Fruit fly (Drosophila melanogaster) whole organism, embryonic: ENCODE measurements around the gene CG13376.

ENCODE experiments used
- Atf-2 ChIP-seq: fragments of 200-800 bp; sonication (Bioruptor generic); optimal IDR thresholded peaks from 2 replicates; lab custom pipeline; 2016; ENCODE audit warnings: missing biosample characterization, missing genetic modification characterization
- Bgb ChIP-seq: fragments of 200-800 bp; sonication (Bioruptor generic); IDR thresholded peaks from 2 replicates; pipeline ENCODE4 v1.3.6; 2022; ENCODE audit warnings: missing biosample characterization, missing genetic modification characterization; ENCODE audit not compliant: partially characterized antibody
- CG10462 ChIP-seq: fragments of 200-800 bp; sonication (Bioruptor generic); optimal IDR thresholded peaks from 2 replicates; lab custom pipeline; 2016; ENCODE audit warnings: missing biosample characterization, missing genetic modification characterization
- CG12155 ChIP-seq: fragments of 200-800 bp; sonication (Bioruptor generic); optimal IDR thresholded peaks from 3 replicates; lab custom pipeline; 2016; ENCODE audit warnings: missing biosample characterization, missing genetic modification characterization
- CG12219 ChIP-seq: fragments of 200-800 bp; sonication (Bioruptor generic); optimal IDR thresholded peaks from 3 replicates; lab custom pipeline; 2018; ENCODE audit warnings: missing biosample characterization, mild to moderate bottlenecking, missing genetic modification characterization
- CG18011 ChIP-seq: fragments of 200-800 bp; sonication (Bioruptor generic); optimal IDR thresholded peaks from 2 replicates; lab custom pipeline; 2017; ENCODE audit warnings: missing biosample characterization, missing genetic modification characterization, mild to moderate bottlenecking, moderate library complexity, missing genotype
- CG2875 ChIP-seq: fragments of 200-800 bp; sonication (Bioruptor generic); optimal IDR thresholded peaks from 2 replicates; lab custom pipeline; 2017; ENCODE audit warnings: missing biosample characterization, mild to moderate bottlenecking, missing genetic modification characterization, missing genetic modification reagents
- CG3065 ChIP-seq: fragments of 200-800 bp; sonication (Bioruptor generic); optimal IDR thresholded peaks from 2 replicates; lab custom pipeline; 2016; ENCODE audit warnings: missing biosample characterization, missing genetic modification characterization
- CG3163 ChIP-seq: fragments of 200-800 bp; sonication (Bioruptor generic); optimal IDR thresholded peaks from 3 replicates; lab custom pipeline; 2016; ENCODE audit warnings: missing biosample characterization, missing genetic modification characterization
- CG3847 ChIP-seq: fragments of 200-800 bp; sonication (Bioruptor generic); IDR thresholded peaks from 2 replicates; pipeline ENCODE4 v1.3.6; 2022; ENCODE audit warnings: missing biosample characterization, missing genetic modification characterization
- CG4854 ChIP-seq: fragments of 200-800 bp; sonication (Bioruptor generic); optimal IDR thresholded peaks from 2 replicates; lab custom pipeline; 2016; ENCODE audit warnings: missing biosample characterization, missing genetic modification characterization, inconsistent platforms
- CG5245 ChIP-seq: fragments of 200-800 bp; sonication (Bioruptor generic); optimal IDR thresholded peaks from 3 replicates; lab custom pipeline; 2016; ENCODE audit warnings: missing biosample characterization, missing genetic modification characterization
- CG7745 ChIP-seq: fragments of 200-800 bp; sonication (Bioruptor generic); optimal IDR thresholded peaks from 2 replicates; lab custom pipeline; 2018; ENCODE audit warnings: missing biosample characterization, mild to moderate bottlenecking, missing genetic modification characterization, moderate library complexity
- CG8359 ChIP-seq: fragments of 200-800 bp; sonication (Bioruptor generic); optimal IDR thresholded peaks from 2 replicates; lab custom pipeline; 2017; ENCODE audit warnings: missing biosample characterization, mild to moderate bottlenecking, missing genetic modification characterization, borderline replicate concordance
- CG8478 ChIP-seq: fragments of >200 bp; optimal IDR thresholded peaks from 2 replicates; lab custom pipeline; 2018
- Dek ChIP-seq: fragments of 200-800 bp; sonication (Bioruptor generic); optimal IDR thresholded peaks from 3 replicates; lab custom pipeline; 2019; ENCODE audit warnings: missing biosample characterization, mild to moderate bottlenecking, missing genetic modification characterization, moderate library complexity
- Drgx ChIP-seq: fragments of 200-800 bp; sonication (Bioruptor generic); IDR thresholded peaks from 2 replicates; pipeline ENCODE4 v1.3.6; 2022; ENCODE audit warnings: missing biosample characterization, missing genetic modification characterization
- Ets65A ChIP-seq: fragments of 200-800 bp; sonication (Bioruptor generic); peaks from one replicate; lab custom pipeline; 2016; ENCODE audit warnings: missing biosample characterization, missing genetic modification characterization
- Fer2 ChIP-seq: fragments of 200-800 bp; sonication (Bioruptor generic); optimal IDR thresholded peaks from 2 replicates; lab custom pipeline; 2018; ENCODE audit warnings: missing biosample characterization, mild to moderate bottlenecking, missing genetic modification characterization, moderate library complexity
- HLH3B ChIP-seq: fragments of 200-800 bp; sonication (Bioruptor generic); IDR thresholded peaks from 2 replicates; pipeline ENCODE4 v1.3.6; 2022; ENCODE audit warnings: missing biosample characterization, missing genetic modification characterization
- HLH4C ChIP-seq: fragments of 200-800 bp; sonication (Bioruptor generic); IDR thresholded peaks from 3 replicates; pipeline ENCODE4 v1.3.6; 2022; ENCODE audit warnings: missing biosample characterization, missing genetic modification characterization; ENCODE audit not compliant: partially characterized antibody
- MESR4 ChIP-seq: fragments of 200-800 bp; sonication (Bioruptor generic); optimal IDR thresholded peaks from 2 replicates; lab custom pipeline; 2018; ENCODE audit warnings: missing biosample characterization, mild to moderate bottlenecking, missing genetic modification characterization, moderate library complexity
- Ptx1 ChIP-seq: fragments of 200-800 bp; sonication (Bioruptor generic); IDR thresholded peaks from 2 replicates; pipeline ENCODE4 v1.3.6; 2022; ENCODE audit warnings: missing biosample characterization, missing genetic modification characterization
- Ravus ChIP-seq: fragments of 200-800 bp; sonication (Bioruptor generic); IDR thresholded peaks from 2 replicates; pipeline ENCODE4 v1.3.6; 2022; ENCODE audit warnings: missing biosample characterization, missing genetic modification characterization
- Rfx ChIP-seq: fragments of 200-800 bp; sonication (Bioruptor generic); IDR thresholded peaks from 2 replicates; pipeline ENCODE4 v1.3.6; 2022; ENCODE audit warnings: missing biosample characterization, missing genetic modification characterization
- Sry-δ ChIP-seq: fragments of 200-800 bp; sonication (Bioruptor generic); optimal IDR thresholded peaks from 2 replicates; lab custom pipeline; 2016; ENCODE audit warnings: missing biosample characterization, missing genetic modification characterization
- Taf1 ChIP-seq: fragments of 200-800 bp; sonication (Bioruptor generic); IDR thresholded peaks from 2 replicates; pipeline ENCODE4 v1.3.6; 2022; ENCODE audit warnings: missing biosample characterization, missing genetic modification characterization
- Usf ChIP-seq: fragments of 200-800 bp; sonication (Bioruptor generic); optimal IDR thresholded peaks from 2 replicates; lab custom pipeline; 2017; ENCODE audit warnings: missing genotype, missing biosample characterization, missing genetic modification characterization
- bab2 ChIP-seq: fragments of 200-800 bp; sonication (Bioruptor generic); optimal IDR thresholded peaks from 2 replicates; lab custom pipeline; 2016; ENCODE audit warnings: missing biosample characterization, missing genetic modification characterization
- bbx ChIP-seq: fragments of 200-800 bp; sonication (Bioruptor generic); IDR thresholded peaks from 2 replicates; pipeline ENCODE4 v1.3.6; 2022; ENCODE audit warnings: missing biosample characterization, missing genetic modification characterization; ENCODE audit not compliant: partially characterized antibody
- btn ChIP-seq: fragments of 200-800 bp; sonication (Bioruptor generic); optimal IDR thresholded peaks from 2 replicates; lab custom pipeline; 2016; ENCODE audit warnings: missing biosample characterization, missing genetic modification characterization
- crol ChIP-seq: fragments of 200-800 bp; sonication (Bioruptor generic); IDR thresholded peaks from 2 replicates; pipeline ENCODE4 v1.3.6; 2022; ENCODE audit warnings: missing biosample characterization, missing genetic modification characterization
- gem ChIP-seq: fragments of 200-800 bp; sonication (Bioruptor generic); optimal IDR thresholded peaks from 2 replicates; lab custom pipeline; 2019; ENCODE audit warnings: missing biosample characterization, mild to moderate bottlenecking, missing genetic modification characterization, moderate library complexity
- kah ChIP-seq: fragments of 200-800 bp; sonication (Bioruptor generic); optimal IDR thresholded peaks from 2 replicates; lab custom pipeline; 2018; ENCODE audit warnings: missing biosample characterization, mild to moderate bottlenecking, missing genetic modification characterization
- lab ChIP-seq: fragments of 200-800 bp; sonication (Bioruptor generic); optimal IDR thresholded peaks from 3 replicates; lab custom pipeline; 2017; ENCODE audit warnings: missing biosample characterization, missing genetic modification characterization, mild to moderate bottlenecking, moderate library complexity, missing genetic modification reagents
- maf-S ChIP-seq: fragments of 200-800 bp; sonication (Bioruptor generic); optimal IDR thresholded peaks from 2 replicates; lab custom pipeline; 2016; ENCODE audit warnings: missing biosample characterization, missing genetic modification characterization
- mld ChIP-seq: fragments of 200-800 bp; sonication (Bioruptor generic); IDR thresholded peaks from 3 replicates; pipeline ENCODE4 v1.3.6; 2022; ENCODE audit warnings: missing biosample characterization, missing genetic modification characterization; ENCODE audit not compliant: partially characterized antibody
- nau ChIP-seq: fragments of 200-800 bp; sonication (Bioruptor generic); optimal IDR thresholded peaks from 3 replicates; lab custom pipeline; 2017; ENCODE audit warnings: missing biosample characterization, mild to moderate bottlenecking, missing genetic modification characterization, missing genetic modification reagents
- otp ChIP-seq: fragments of 200-800 bp; sonication (Bioruptor generic); IDR thresholded peaks from 3 replicates; pipeline ENCODE4, ENCODE4 v1.3.6; 2022; ENCODE audit warnings: missing biosample characterization, missing genetic modification characterization
- peb ChIP-seq: fragments of 200-800 bp; sonication (Bioruptor generic); IDR thresholded peaks from 2 replicates; pipeline ENCODE4 v1.3.6; 2022; ENCODE audit warnings: missing biosample characterization, missing genetic modification characterization
- phol ChIP-seq: fragments of 200-800 bp; sonication (Bioruptor generic); optimal IDR thresholded peaks from 3 replicates; lab custom pipeline; 2018; ENCODE audit warnings: missing biosample characterization, mild to moderate bottlenecking, missing genetic modification characterization, moderate library complexity
- salm ChIP-seq: fragments of 200-800 bp; sonication (Bioruptor generic); optimal IDR thresholded peaks from 2 replicates; lab custom pipeline; 2018; ENCODE audit warnings: missing biosample characterization, mild to moderate bottlenecking, missing genetic modification characterization
- slbo ChIP-seq: fragments of 200-800 bp; sonication (Bioruptor generic); IDR thresholded peaks from 2 replicates; pipeline ENCODE4 v1.3.6; 2022; ENCODE audit warnings: missing biosample characterization, missing genetic modification characterization
- so ChIP-seq: fragments of 200-800 bp; sonication (Bioruptor generic); IDR thresholded peaks from 3 replicates; pipeline ENCODE4 v1.3.6; 2022; ENCODE audit warnings: missing biosample characterization, missing genetic modification characterization
- sqz ChIP-seq: fragments of 200-800 bp; sonication (Bioruptor generic); optimal IDR thresholded peaks from 3 replicates; lab custom pipeline; 2018; ENCODE audit warnings: missing biosample characterization, mild to moderate bottlenecking, missing genetic modification characterization
- twi ChIP-seq: fragments of 200-800 bp; optimal IDR thresholded peaks from 2 replicates; lab custom pipeline; 2019; ENCODE audit warnings: missing biosample characterization, mild to moderate bottlenecking, missing genetic modification characterization, moderate library complexity
- vnd ChIP-seq: fragments of 200-800 bp; sonication (Bioruptor generic); IDR thresholded peaks from 3 replicates; pipeline ENCODE4 v1.3.6; 2022; ENCODE audit warnings: missing biosample characterization, missing genetic modification characterization; ENCODE audit not compliant: partially characterized antibody
- wek ChIP-seq: fragments of 200-800 bp; sonication (Bioruptor generic); optimal IDR thresholded peaks from 3 replicates; lab custom pipeline; 2018; ENCODE audit warnings: missing biosample characterization, mild to moderate bottlenecking, missing genetic modification characterization, moderate library complexity
- yki ChIP-seq: fragments of >200 bp; optimal IDR thresholded peaks from 3 replicates; lab custom pipeline; 2018
- zen2 ChIP-seq: fragments of 200-800 bp; sonication (Bioruptor generic); IDR thresholded peaks from 3 replicates; pipeline ENCODE4 v1.3.6; 2022; ENCODE audit warnings: missing biosample characterization, missing genetic modification characterization; ENCODE audit not compliant: partially characterized antibody

The CG13376 gene

dm6 chrX:263728-264344, 3.0 kb downstream of the CG13376 start, which contains the start of gene CG13377 (continued):
- TF ChIP-seq otp (GFP tag; lab: Robert Waterston, UW) (no peak), nau (GFP tag; lab: Kevin White, UChicago) (no peak), MESR4 (GFP tag; lab: Kevin White, UChicago) (no peak), Drgx (peak; percentile 59; the same call in 1 of the 2 replicates), Usf (GFP tag; lab: Kevin White, UChicago) (no peak), Bgb (no peak), sqz (GFP tag; lab: Kevin White, UChicago) (peak; percentile 25), CG3163 (GFP tag; lab: Kevin White, UChicago) (no peak), bbx (GFP tag; lab: Robert Waterston, UW) (no peak), Rfx (GFP tag; lab: Robert Waterston, UW) (no peak; the same call in 1 of the 2 replicates), peb (GFP tag; lab: Robert Waterston, UW) (0 out of 2 replicates have a peak, but pooled peaks have one; percentile 6), CG8359 (GFP tag; lab: Kevin White, UChicago) (no peak), CG18011 (GFP tag; lab: Kevin White, UChicago) (no peak), Atf-2 (GFP tag; lab: Kevin White, UChicago) (no peak), btn (GFP tag; lab: Kevin White, UChicago) (no peak), CG7745 (tag; lab: Kevin White, UChicago) (no peak), bab2 (no peak), so (GFP tag; lab: Robert Waterston, UW) (0 out of 3 replicates have a peak, but pooled peaks have one; percentile 17), vnd (GFP tag; lab: Robert Waterston, UW) (no peak), CG3847 (GFP tag; lab: Robert Waterston, UW) (no peak), CG2875 (GFP tag; lab: Kevin White, UChicago) (no peak), gem (tag; lab: Kevin White, UChicago) (peak; percentile 54), kah (no peak), wek (no peak), crol (GFP tag; lab: Robert Waterston, UW) (no peak; the same call in 1 of the 2 replicates), HLH3B (GFP tag; lab: Robert Waterston, UW) (no peak), phol (tag; lab: Kevin White, UChicago) (no peak), salm (tag; lab: Kevin White, UChicago) (no peak), mld (GFP tag; lab: Robert Waterston, UW) (no peak), yki (lab: Kevin White, UChicago) (no peak), Ets65A (GFP tag; lab: Kevin White, UChicago) (no peak), CG4854 (no peak), CG12219 (GFP tag; lab: Kevin White, UChicago) (no peak), CG5245 (GFP tag; lab: Kevin White, UChicago) (no peak), Ravus (GFP tag; lab: Robert Waterston, UW) (no peak), lab (GFP tag; lab: Kevin White, UChicago) (peak; percentile 46), Fer2 (tag; lab: Kevin White, UChicago) (no peak), CG3065 (no peak), zen2 (GFP tag; lab: Robert Waterston, UW) (no peak), HLH4C (GFP tag; lab: Robert Waterston, UW) (no peak), slbo (GFP tag; lab: Robert Waterston, UW) (peak; percentile 57), Dek (tag; lab: Kevin White, UChicago) (no peak), twi (no peak), maf-S (GFP tag; lab: Kevin White, UChicago) (no peak), CG12155 (GFP tag; lab: Kevin White, UChicago) (no peak), CG10462 (GFP tag; lab: Kevin White, UChicago) (no peak), Ptx1 (GFP tag; lab: Robert Waterston, UW) (0 out of 2 replicates have a peak, but pooled peaks have one; percentile 36), Taf1 (GFP tag; lab: Robert Waterston, UW) (no peak), Sry-δ (GFP tag; lab: Kevin White, UChicago) (no peak), CG8478 (lab: Kevin White, UChicago) (no peak)
